Worm (Caenorhabditis elegans) whole organism, L4 larva: Measurements from ENCODE around the gene thn-2.

Experiments
- F44E2.7 ChIP-seq: fragments of 200-800 bp; sonication (Bioruptor generic); IDR thresholded peaks from 2 replicates; pipeline ENCODE4 v2.1.2; 2022; ENCODE audit warnings: missing genetic modification characterization, missing compliant biosample characterization
- F49E8.2 ChIP-seq: sonication (generic microtip); optimal IDR thresholded peaks from 2 replicates; lab custom pipeline; 2016; ENCODE audit warnings: missing compliant biosample characterization, mild to moderate bottlenecking, missing genetic modification characterization, borderline replicate concordance
- T20F7.1 ChIP-seq: fragments of 200-800 bp; sonication (Bioruptor generic); optimal IDR thresholded peaks from 2 replicates; lab custom pipeline; 2018; ENCODE audit warnings: mild to moderate bottlenecking, missing genetic modification characterization, missing compliant biosample characterization
- ZK337.2 ChIP-seq: fragments of 200-800 bp; sonication (Bioruptor generic); IDR thresholded peaks from 2 replicates; pipeline ENCODE4 v1.3.6; 2022; ENCODE audit warnings: missing genetic modification reagents, missing genetic modification characterization, missing compliant biosample characterization
- arid-1 ChIP-seq: fragments of 200-800 bp; sonication (Bioruptor generic); conservative IDR thresholded peaks from 2 replicates; pipeline ENCODE4 v1.3.6; 2022; ENCODE audit warnings: missing genetic modification reagents, missing genetic modification characterization, missing compliant biosample characterization
- ceh-20 ChIP-seq: fragments of 200-800 bp; sonication (Bioruptor generic); IDR thresholded peaks from 2 replicates; pipeline ENCODE4 v1.3.6; 2022; ENCODE audit warnings: missing genetic modification reagents, missing genetic modification characterization, missing compliant biosample characterization
- ceh-44 ChIP-seq: fragments of 200-800 bp; sonication (Bioruptor generic); IDR thresholded peaks from 2 replicates; pipeline ENCODE4 v1.3.6; 2022; ENCODE audit warnings: missing genetic modification reagents, missing genetic modification characterization, missing compliant biosample characterization
- ctbp-1 ChIP-seq: fragments of 200-800 bp; sonication (Bioruptor generic); IDR thresholded peaks from 2 replicates; pipeline ENCODE4 v1.3.6; 2022; ENCODE audit warnings: missing genetic modification reagents, missing genetic modification characterization, missing compliant biosample characterization
- daf-16 ChIP-seq, 3 experiments: sonication (generic microtip); optimal IDR thresholded peaks; 2 replicates each; lab custom pipeline; 2016 to 2017; ENCODE audit warnings: missing genetic modification characterization in 3 of 3, missing genetic modification reagents in 3 of 3, mild to moderate bottlenecking in 2 of 3, missing compliant biosample characterization in 2 of 3, missing biosample characterization in 1 of 3, moderate library complexity in 1 of 3
- dmd-6 ChIP-seq: fragments of 200-800 bp; sonication (Bioruptor generic); IDR thresholded peaks from 2 replicates; pipeline ENCODE4 v1.3.6; 2022; ENCODE audit warnings: missing genetic modification reagents, missing genetic modification characterization, missing compliant biosample characterization
- dmd-9 ChIP-seq: fragments of 200-800 bp; sonication (Bioruptor generic); IDR thresholded peaks from 2 replicates; pipeline ENCODE4 v1.3.6; 2022; ENCODE audit warnings: missing genetic modification reagents, missing genetic modification characterization, missing compliant biosample characterization
- duxl-1 ChIP-seq: sonication (generic microtip); optimal IDR thresholded peaks from 2 replicates; lab custom pipeline; 2016; ENCODE audit warnings: mild to moderate bottlenecking, missing genetic modification characterization, moderate library complexity, missing compliant biosample characterization; ENCODE audit not compliant: poor library complexity
- dve-1 ChIP-seq: sonication (generic microtip); optimal IDR thresholded peaks from 2 replicates; lab custom pipeline; 2017; ENCODE audit warnings: antibody characterized with exemption, mild to moderate bottlenecking, missing genetic modification characterization, missing compliant biosample characterization; ENCODE audit not compliant: insufficient read depth
- egl-27 ChIP-seq: sonication (generic microtip); optimal IDR thresholded peaks from 3 replicates; lab custom pipeline; 2017; ENCODE audit warnings: missing biosample characterization, missing genetic modification reagents, missing genetic modification characterization
- egl-43 ChIP-seq: fragments of 200-800 bp; sonication (Bioruptor generic); IDR thresholded peaks from 2 replicates; pipeline ENCODE4 v1.3.6; 2022; ENCODE audit warnings: missing genetic modification reagents, missing genetic modification characterization, missing compliant biosample characterization
- fkh-10 ChIP-seq: fragments of 150-350 bp; optimal IDR thresholded peaks from 2 replicates; lab custom pipeline; 2014; ENCODE audit warnings: missing biosample characterization, missing genetic modification reagents, missing genetic modification characterization
- fos-1 ChIP-seq: fragments of 150-350 bp; optimal IDR thresholded peaks from 2 replicates; lab custom pipeline; 2014; ENCODE audit warnings: missing biosample characterization, missing genetic modification characterization
- gei-8 ChIP-seq: fragments of 200-800 bp; sonication (Bioruptor generic); optimal IDR thresholded peaks from 2 replicates; lab custom pipeline; 2018; ENCODE audit warnings: mild to moderate bottlenecking, missing genetic modification characterization, missing compliant biosample characterization
- hlh-11 ChIP-seq: fragments of 200-800 bp; sonication (Bioruptor generic); optimal IDR thresholded peaks from 2 replicates; lab custom pipeline; 2018; ENCODE audit warnings: mild to moderate bottlenecking, missing genetic modification characterization, missing compliant biosample characterization
- hmg-1.1 ChIP-seq: fragments of 200-800 bp; sonication (Bioruptor generic); IDR thresholded peaks from 2 replicates; pipeline ENCODE4 v1.3.6; 2022; ENCODE audit warnings: missing genetic modification reagents, missing genetic modification characterization, missing compliant biosample characterization
- jun-1 ChIP-seq: fragments of 150-350 bp; optimal IDR thresholded peaks from 2 replicates; lab custom pipeline; 2014; ENCODE audit warnings: missing biosample characterization, missing genetic modification reagents, missing genetic modification characterization
- lim-7 ChIP-seq: fragments of 200-800 bp; sonication (Bioruptor generic); IDR thresholded peaks from 2 replicates; pipeline ENCODE4 v1.3.6; 2022; ENCODE audit warnings: missing genetic modification characterization, missing compliant biosample characterization
- lin-1 ChIP-seq: fragments of 200-800 bp; sonication (Bioruptor generic); IDR thresholded peaks from 2 replicates; pipeline ENCODE4 v1.3.6; 2022; ENCODE audit warnings: missing genetic modification reagents, missing genetic modification characterization, missing compliant biosample characterization
- lin-39 ChIP-seq: fragments of 150-350 bp; optimal IDR thresholded peaks from 2 replicates; lab custom pipeline; 2014; ENCODE audit warnings: missing biosample characterization, missing genetic modification reagents, missing genetic modification characterization
- lir-3 ChIP-seq: sonication (generic microtip); optimal IDR thresholded peaks from 2 replicates; lab custom pipeline; 2016; ENCODE audit warnings: mild to moderate bottlenecking, missing genetic modification characterization, missing compliant biosample characterization
- madf-9 ChIP-seq: fragments of 200-800 bp; sonication (Bioruptor generic); conservative IDR thresholded peaks from 2 replicates; pipeline ENCODE4 v1.3.6; 2022; ENCODE audit warnings: missing genetic modification reagents, missing genetic modification characterization, missing compliant biosample characterization
- mdt-29 ChIP-seq: fragments of 200-800 bp; sonication (Bioruptor generic); IDR thresholded peaks from 2 replicates; pipeline ENCODE4 v1.3.6; 2022; ENCODE audit warnings: missing genetic modification reagents, missing genetic modification characterization, missing compliant biosample characterization
- mep-1 ChIP-seq: fragments of 150-350 bp; sonication (generic microtip); optimal IDR thresholded peaks from 3 replicates; lab custom pipeline; 2014; ENCODE audit warnings: missing biosample characterization, missing genetic modification characterization
- mxl-2 ChIP-seq: fragments of 200-800 bp; sonication (Bioruptor generic); conservative IDR thresholded peaks from 2 replicates; pipeline ENCODE4 v1.3.6; 2022; ENCODE audit warnings: missing genetic modification reagents, missing genetic modification characterization, missing compliant biosample characterization
- nhr-111 ChIP-seq: fragments of 200-800 bp; sonication (Bioruptor generic); optimal IDR thresholded peaks from 2 replicates; lab custom pipeline; 2018; ENCODE audit warnings: mild to moderate bottlenecking, missing genetic modification characterization, missing compliant biosample characterization
- nhr-28 ChIP-seq: fragments of 150-350 bp; optimal IDR thresholded peaks from 2 replicates; lab custom pipeline; 2014; ENCODE audit warnings: missing biosample characterization, missing genetic modification characterization
- nhr-41 ChIP-seq: fragments of 200-800 bp; sonication (Bioruptor generic); IDR thresholded peaks from 2 replicates; pipeline ENCODE4 v1.3.6; 2022; ENCODE audit warnings: missing genetic modification reagents, missing genetic modification characterization, missing compliant biosample characterization
- nhr-42 ChIP-seq: fragments of 200-800 bp; sonication (Bioruptor generic); IDR thresholded peaks from 2 replicates; pipeline ENCODE4 v1.3.6; 2022; ENCODE audit warnings: missing genetic modification characterization, missing compliant biosample characterization
- nhr-76 ChIP-seq: fragments of 150-350 bp; optimal IDR thresholded peaks from 2 replicates; lab custom pipeline; 2014; ENCODE audit warnings: missing biosample characterization, missing genetic modification characterization
- nhr-77 ChIP-seq: fragments of 150-350 bp; optimal IDR thresholded peaks from 2 replicates; lab custom pipeline; 2014; ENCODE audit warnings: missing biosample characterization, missing genetic modification characterization
- pha-4 ChIP-seq, 2 experiments: fragments of 150-350 bp in 1 of 2; fragments of 200-800 bp in 1 of 2; sonication (Bioruptor generic) in 1 of 2; IDR thresholded peaks in 1 of 2; optimal IDR thresholded peaks in 1 of 2; 2 replicates each; pipeline versions ENCODE4 v1.3.6 to Lab custom; 2014 to 2022; ENCODE audit warnings: missing genetic modification characterization in 2 of 2, missing genetic modification reagents in 2 of 2, missing biosample characterization in 1 of 2, missing compliant biosample characterization in 1 of 2
- pqm-1 ChIP-seq: sonication (generic microtip); optimal IDR thresholded peaks from 2 replicates; lab custom pipeline; 2017; ENCODE audit warnings: missing biosample characterization, missing genetic modification characterization
- saeg-2 ChIP-seq: fragments of 200-800 bp; sonication (Bioruptor generic); IDR thresholded peaks from 2 replicates; pipeline ENCODE4 v1.3.6; 2022; ENCODE audit warnings: missing genetic modification reagents, missing genetic modification characterization, missing compliant biosample characterization
- set-16 ChIP-seq: fragments of 200-800 bp; sonication (Bioruptor generic); IDR thresholded peaks from 2 replicates; pipeline ENCODE4 v1.3.6; 2022; ENCODE audit warnings: missing genetic modification reagents, missing genetic modification characterization, missing compliant biosample characterization
- snpc-1.2 ChIP-seq: fragments of 200-800 bp; sonication (Bioruptor generic); IDR thresholded peaks from 2 replicates; pipeline ENCODE4 v1.3.6; 2022; ENCODE audit warnings: missing genetic modification reagents, missing genetic modification characterization, missing compliant biosample characterization
- spr-1 ChIP-seq: sonication (generic microtip); optimal IDR thresholded peaks from 2 replicates; lab custom pipeline; 2016; ENCODE audit warnings: mild to moderate bottlenecking, missing genetic modification characterization, missing compliant biosample characterization
- tag-97 ChIP-seq: fragments of 200-800 bp; sonication (Bioruptor generic); IDR thresholded peaks from 2 replicates; pipeline ENCODE4 v1.3.6; 2022; ENCODE audit warnings: missing genetic modification characterization, missing compliant biosample characterization
- unc-62 ChIP-seq, 3 experiments: fragments of 150-350 bp in 1 of 3; sonication (generic microtip); optimal IDR thresholded peaks in 2 of 3; peaks in 1 of 3; 1 replicate in 1 of 3; 2 replicates in 2 of 3; lab custom pipeline; 2014 to 2017; ENCODE audit warnings: missing biosample characterization in 3 of 3, missing genetic modification characterization in 3 of 3, missing genetic modification reagents in 3 of 3, missing genotype in 1 of 3
- vab-7 ChIP-seq: fragments of 200-800 bp; sonication (Bioruptor generic); IDR thresholded peaks from 2 replicates; pipeline ENCODE4 v1.3.6; 2022; ENCODE audit warnings: missing genetic modification reagents, missing genetic modification characterization, missing compliant biosample characterization
- zag-1 ChIP-seq: fragments of 150-350 bp; optimal IDR thresholded peaks from 2 replicates; lab custom pipeline; 2014; ENCODE audit warnings: missing biosample characterization, missing genetic modification characterization
- zfp-3 ChIP-seq: fragments of 200-800 bp; sonication (Bioruptor generic); conservative IDR thresholded peaks from 2 replicates; pipeline ENCODE4 v1.3.6; 2022; ENCODE audit warnings: missing genetic modification reagents, missing genetic modification characterization, missing compliant biosample characterization
- ztf-11 ChIP-seq: fragments of 150-350 bp; optimal IDR thresholded peaks from 2 replicates; lab custom pipeline; 2014; ENCODE audit warnings: missing biosample characterization, missing genetic modification characterization
- ztf-7 ChIP-seq: fragments of 150-350 bp; optimal IDR thresholded peaks from 2 replicates; lab custom pipeline; 2014; ENCODE audit warnings: missing biosample characterization, missing genetic modification characterization

thn-2 gene

DNA sequence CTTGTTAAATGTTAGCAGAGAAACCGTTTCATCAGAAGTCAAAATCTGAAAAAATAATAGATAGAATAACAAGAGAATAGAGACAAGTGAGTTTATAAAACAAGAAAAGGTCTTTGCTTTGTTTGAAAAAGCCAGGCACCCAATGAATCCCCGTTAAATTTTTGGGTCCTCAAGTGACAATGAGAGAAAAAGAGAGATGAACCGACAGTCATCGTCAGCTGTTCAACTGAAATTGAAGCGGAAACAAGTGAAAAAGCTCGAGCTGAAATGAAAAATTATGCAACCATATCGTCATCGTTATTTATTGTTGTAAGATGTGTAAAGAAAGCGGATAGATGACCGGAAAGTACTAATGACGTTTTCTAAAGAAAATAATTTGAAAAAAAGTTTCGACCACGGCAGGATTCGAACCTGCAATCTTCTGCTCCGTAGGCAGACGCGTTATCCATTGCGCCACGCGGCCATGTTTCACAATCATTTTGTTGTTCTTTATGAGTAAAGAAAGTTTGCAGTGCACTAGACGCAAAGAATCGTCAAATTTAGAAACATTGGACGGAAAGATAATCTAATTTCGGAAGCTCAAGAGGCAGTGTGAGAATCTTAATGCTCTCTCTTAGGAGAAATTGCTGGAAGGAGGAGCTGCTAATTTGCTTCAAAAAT, 34.7 kb downstream of the thn-2 start, which contains the start of gene F08G5.3:
TSS of gene F08G5.3 (minus strand) at position 51 of the 660 bp plus-strand sequence.
- TF ChIP-seq gei-8 (peak; percentile 72), daf-16 (GFP tag; optimal IDR thresholded peaks at IDR 0.05; lab: Kevin White, UChicago) (peak in 1 of 2 experiments; percentile 80), daf-16 (tag; optimal IDR thresholded peaks at IDR 0.05; lab: Kevin White, UChicago) (peak; percentile 44), egl-27 (no peak), F49E8.2 (tag; lab: Kevin White, UChicago) (peak; percentile 51), set-16 (GFP tag; lab: Robert Waterston, UW) (no peak), hlh-11 (tag; lab: Kevin White, UChicago) (peak; percentile 59), vab-7 (GFP tag; lab: Robert Waterston, UW) (peak; percentile 91), jun-1 (tag; lab: Kevin White, UChicago) (no peak), nhr-76 (tag; lab: Kevin White, UChicago) (no peak), egl-43 (peak; percentile 91), spr-1 (no peak), F44E2.7 (GFP tag; lab: Robert Waterston, UW) (no peak), duxl-1 (tag; lab: Kevin White, UChicago) (peak; percentile 37), dmd-9 (GFP tag; lab: Robert Waterston, UW) (peak; percentile 74; the same call in 1 of the 2 replicates), saeg-2 (peak; percentile 66; the same call in 1 of the 2 replicates), fkh-10 (no peak), lin-39 (tag; lab: Kevin White, UChicago) (no peak), fos-1 (tag; lab: Kevin White, UChicago) (no peak), ceh-20 (GFP tag; lab: Robert Waterston, UW) (peak; percentile 68), lir-3 (peak; percentile 49), nhr-28 (tag; lab: Kevin White, UChicago) (peak; percentile 15), pqm-1 (tag; lab: Kevin White, UChicago) (no peak), dmd-6 (GFP tag; lab: Robert Waterston, UW) (peak; percentile 46), ZK337.2 (GFP tag; lab: Robert Waterston, UW) (peak; percentile 73), lin-1 (GFP tag; lab: Robert Waterston, UW) (peak; percentile 55; the same call in 1 of the 2 replicates), ctbp-1 (peak; percentile 76), nhr-77 (peak; percentile 32), hmg-1.1 (peak; percentile 76), mdt-29 (GFP tag; lab: Robert Waterston, UW) (peak; percentile 72; the same call in 1 of the 2 replicates), zfp-3 (peak; percentile 81), dve-1 (peak; percentile 52), lim-7 (peak; percentile 95), arid-1 (GFP tag; lab: Robert Waterston, UW) (peak; percentile 86), mep-1 (tag; lab: Kevin White, UChicago) (peak; percentile 49), ztf-11 (no peak), nhr-42 (GFP tag; lab: Robert Waterston, UW) (no peak), tag-97 (GFP tag; lab: Robert Waterston, UW) (no peak), nhr-41 (GFP tag; lab: Robert Waterston, UW) (peak; percentile 45; the same call in 1 of the 2 replicates), madf-9 (no peak), ceh-44 (0 out of 2 replicates have a peak, but pooled peaks have one; percentile 43), zag-1 (tag; lab: Kevin White, UChicago) (no peak), ztf-7 (tag; lab: Kevin White, UChicago) (peak; percentile 78), T20F7.1 (GFP tag; lab: Kevin White, UChicago) (peak; percentile 41), mxl-2 (GFP tag; lab: Robert Waterston, UW) (0 out of 2 replicates have a peak, but pooled peaks have one; percentile 34), snpc-1.2 (GFP tag; lab: Robert Waterston, UW) (peak; percentile 91), nhr-111 (peak; percentile 69), unc-62 (GFP tag; optimal IDR thresholded peaks at IDR 0.05 in 1 of 2; lab: Kevin White, UChicago) (no peak), unc-62 (tag; optimal IDR thresholded peaks at IDR 0.05; lab: Kevin White, UChicago) (no peak), pha-4 (GFP tag; IDR thresholded peaks at IDR 0.05; lab: Robert Waterston, UW) (peak; percentile 91), pha-4 (tag; optimal IDR thresholded peaks at IDR 0.05; lab: Kevin White, UChicago) (no peak)
